Fruit fly (Drosophila melanogaster): Measurements from ENCODE around the gene Cog4.

The Cog4 gene

dm6 chr2L:10458979-10459378 is 29.4 kb downstream of the Cog4 start:
- TF ChIP-seq Met (GFP tag; optimal IDR thresholded peaks at IDR 0.05) = no peak
- no peak for TF ChIP-seq Hr4 (GFP tag; optimal IDR thresholded peaks at IDR 0.05)

- TF ChIP-seq CG31627 (GFP tag; optimal IDR thresholded peaks at IDR 0.05) (no peak), Blimp-1 (GFP tag; optimal IDR thresholded peaks at IDR 0.05) (no peak), svp (GFP tag) (peak; percentile 72), CG3919 (GFP tag; optimal IDR thresholded peaks at IDR 0.05) (no peak)
Observed at dm6 chr2L:10457191-10457899, 31.1 kb downstream of the Cog4 start, which contains the start of the genes LManI and LManII. TSS of gene LManI (minus strand) at chr2L:10457241. TSS of gene LManII (plus strand) at chr2L:10457658.

dm6 chr2L:10455944-10456520 is 32.4 kb downstream of the Cog4 start:
- peak; percentile 78 for TF ChIP-seq svp (GFP tag)
- peak; percentile 93 for TF ChIP-seq vri (GFP tag; optimal IDR thresholded peaks at IDR 0.05)
- no peak for TF ChIP-seq CG6163 (GFP tag; IDR thresholded peaks at IDR 0.05)
- TF ChIP-seq Eip78C (GFP tag) = peak; percentile 53

dm6 chr2L:10452296-10452695 is 36.1 kb downstream of the Cog4 start, which contains the start of gene ppk10:
TSS of gene ppk10 (minus strand) at chr2L:10452396.
- TF ChIP-seq CG6808 (GFP tag; optimal IDR thresholded peaks at IDR 0.05) (no peak), fkh (GFP tag; optimal IDR thresholded peaks at IDR 0.05) (no peak), fd59A (GFP tag; optimal IDR thresholded peaks at IDR 0.05) (no peak), CG16779 (tag; optimal IDR thresholded peaks at IDR 0.05) (no peak), spab (GFP tag; optimal IDR thresholded peaks at IDR 0.05) (no peak), Lpt (GFP tag; optimal IDR thresholded peaks at IDR 0.05) (no peak), CG10631 (GFP tag; optimal IDR thresholded peaks at IDR 0.05) (no peak)

dm6 chr2L:10442048-10442790 is 46.2 kb downstream of the Cog4 start, which contains the start of gene loh:
TSS of gene loh (plus strand) at chr2L:10442534.
- TF ChIP-seq CG6276 (GFP tag; optimal IDR thresholded peaks at IDR 0.05) (no peak), Smox (GFP tag; optimal IDR thresholded peaks at IDR 0.05) (no peak), Blimp-1 (GFP tag; optimal IDR thresholded peaks at IDR 0.05) (peak; percentile 8), topi (GFP tag; optimal IDR thresholded peaks at IDR 0.05) (peak; percentile 35), esn (GFP tag; optimal IDR thresholded peaks at IDR 0.05) (peak; percentile 60), Ets96B (tag; optimal IDR thresholded peaks at IDR 0.05) (no peak), CG34406 (GFP tag; optimal IDR thresholded peaks at IDR 0.05) (no peak), Eip75B (GFP tag; optimal IDR thresholded peaks at IDR 0.05) (no peak), CG6792 (GFP tag; optimal IDR thresholded peaks at IDR 0.05) (peak; percentile 37), CG11902 (GFP tag; optimal IDR thresholded peaks at IDR 0.05) (peak; percentile 13), cyc (GFP tag; optimal IDR thresholded peaks at IDR 0.05) (no peak), salr (GFP tag; optimal IDR thresholded peaks at IDR 0.05) (no peak), CG6163 (GFP tag; IDR thresholded peaks at IDR 0.05) (no peak), Hr4 (GFP tag; optimal IDR thresholded peaks at IDR 0.05) (peak; percentile 32), OdsH (GFP tag; optimal IDR thresholded peaks at IDR 0.05) (peak; percentile 50), CG11294 (GFP tag; IDR thresholded peaks at IDR 0.05) (no peak), fkh (GFP tag; optimal IDR thresholded peaks at IDR 0.05) (no peak), Lpt (GFP tag; optimal IDR thresholded peaks at IDR 0.05) (no peak), CG1621 (tag; optimal IDR thresholded peaks at IDR 0.05) (no peak), acj6 (GFP tag; optimal IDR thresholded peaks at IDR 0.05) (peak; percentile 40), CG3032 (tag; optimal IDR thresholded peaks at IDR 0.05) (peak; percentile 29), pdm3 (GFP tag; optimal IDR thresholded peaks at IDR 0.05) (no peak), CG8319 (GFP tag; optimal IDR thresholded peaks at IDR 0.05) (no peak), ss (GFP tag; optimal IDR thresholded peaks at IDR 0.05) (no peak), CG10631 (GFP tag; optimal IDR thresholded peaks at IDR 0.05) (peak; percentile 49), Eip78C (GFP tag) (peak; percentile 86), Hr38 (GFP tag; optimal IDR thresholded peaks at IDR 0.05) (no peak), Sox102F (GFP tag; optimal IDR thresholded peaks at IDR 0.05) (no peak), CG8119 (GFP tag; IDR thresholded peaks at IDR 0.05) (no peak), lz (GFP tag; optimal IDR thresholded peaks at IDR 0.05) (peak; percentile 1)

All from whole organism, prepupa.